Worm (Caenorhabditis elegans) whole organism, late embryonic: ENCODE measurements around the gene msp-78.

Source experiments
- C38D4.7 ChIP-seq: fragments of 200-800 bp; sonication (Bioruptor generic); optimal IDR thresholded peaks from 2 replicates; lab custom pipeline; 2018; ENCODE audit warnings: mild to moderate bottlenecking, missing genetic modification characterization, moderate library complexity, missing compliant biosample characterization
- K02D7.2 ChIP-seq: sonication (generic microtip); optimal IDR thresholded peaks from 2 replicates; lab custom pipeline; 2017; ENCODE audit warnings: mild to moderate bottlenecking, missing genetic modification characterization, missing compliant biosample characterization
- T23F11.4 ChIP-seq: fragments of 200-800 bp; sonication (Bioruptor generic); optimal IDR thresholded peaks from 2 replicates; lab custom pipeline; 2018; ENCODE audit warnings: mild to moderate bottlenecking, missing genetic modification characterization, missing compliant biosample characterization
- Y22D7AL.16 ChIP-seq: sonication (generic microtip); optimal IDR thresholded peaks from 2 replicates; lab custom pipeline; 2016; ENCODE audit warnings: missing genetic modification characterization, missing compliant biosample characterization
- ahr-1 ChIP-seq: sonication (generic microtip); optimal IDR thresholded peaks from 2 replicates; lab custom pipeline; 2016; ENCODE audit warnings: missing genetic modification characterization, missing compliant biosample characterization
- ama-1 ChIP-seq: fragments of 150-350 bp; optimal IDR thresholded peaks from 2 replicates; lab custom pipeline; 2014
- ceh-18 ChIP-seq: sonication (generic microtip); optimal IDR thresholded peaks from 2 replicates; lab custom pipeline; 2016; ENCODE audit warnings: missing genetic modification characterization, missing compliant biosample characterization
- ceh-2 ChIP-seq: sonication (generic microtip); optimal IDR thresholded peaks from 2 replicates; lab custom pipeline; 2016; ENCODE audit warnings: missing genotype, missing genetic modification characterization, missing compliant biosample characterization
- ceh-30 ChIP-seq: fragments of 150-350 bp; optimal IDR thresholded peaks from 2 replicates; lab custom pipeline; 2014; ENCODE audit warnings: missing biosample characterization, missing genetic modification characterization
- ceh-45 ChIP-seq: fragments of 200-800 bp; sonication (Bioruptor generic); IDR thresholded peaks from 2 replicates; pipeline ENCODE4 v1.3.6; 2022; ENCODE audit warnings: missing genetic modification reagents, missing genetic modification characterization, missing compliant biosample characterization
- ceh-48 ChIP-seq: sonication (generic microtip); optimal IDR thresholded peaks from 2 replicates; lab custom pipeline; 2016; ENCODE audit warnings: missing genetic modification characterization, inconsistent platforms, missing compliant biosample characterization
- che-1 ChIP-seq: sonication (generic microtip); optimal IDR thresholded peaks from 2 replicates; lab custom pipeline; 2016; ENCODE audit warnings: mild to moderate bottlenecking, missing genetic modification characterization, missing compliant biosample characterization
- dve-1 ChIP-seq: sonication (generic microtip); optimal IDR thresholded peaks from 2 replicates; lab custom pipeline; 2017; ENCODE audit warnings: antibody characterized with exemption, mild to moderate bottlenecking, missing genetic modification characterization, missing compliant biosample characterization
- elt-2 ChIP-seq: sonication (generic microtip); optimal IDR thresholded peaks from 2 replicates; lab custom pipeline; 2016; ENCODE audit warnings: missing genetic modification reagents, missing genetic modification characterization, missing compliant biosample characterization
- eyg-1 ChIP-seq: sonication (generic microtip); optimal IDR thresholded peaks from 2 replicates; lab custom pipeline; 2016; ENCODE audit warnings: missing genotype, missing genetic modification characterization, missing compliant biosample characterization
- fax-1 ChIP-seq: sonication (generic microtip); optimal IDR thresholded peaks from 2 replicates; lab custom pipeline; 2016; ENCODE audit warnings: missing genotype, missing genetic modification characterization, missing compliant biosample characterization
- fkh-10 ChIP-seq: fragments of 150-350 bp; optimal IDR thresholded peaks from 2 replicates; lab custom pipeline; 2014; ENCODE audit warnings: missing biosample characterization, missing genetic modification reagents, missing genetic modification characterization
- hlh-15 ChIP-seq: sonication (generic microtip); optimal IDR thresholded peaks from 2 replicates; lab custom pipeline; 2016; ENCODE audit warnings: missing genetic modification characterization, missing compliant biosample characterization
- hlh-6 ChIP-seq: sonication (generic microtip); optimal IDR thresholded peaks from 2 replicates; lab custom pipeline; 2016; ENCODE audit warnings: missing genotype, missing genetic modification characterization, missing compliant biosample characterization
- lim-6 ChIP-seq: sonication (generic microtip); optimal IDR thresholded peaks from 2 replicates; lab custom pipeline; 2016; ENCODE audit warnings: missing genetic modification characterization, missing compliant biosample characterization
- lin-11 ChIP-seq: fragments of 200-800 bp; sonication (Bioruptor generic); optimal IDR thresholded peaks from 2 replicates; lab custom pipeline; 2018; ENCODE audit warnings: mild to moderate bottlenecking, missing genetic modification characterization, missing compliant biosample characterization
- madf-2 ChIP-seq: sonication (generic microtip); optimal IDR thresholded peaks from 2 replicates; lab custom pipeline; 2017; ENCODE audit warnings: missing genetic modification characterization, missing compliant biosample characterization
- nfya-1 ChIP-seq: sonication (generic microtip); optimal IDR thresholded peaks from 2 replicates; lab custom pipeline; 2017; ENCODE audit warnings: missing genetic modification characterization, mild to moderate bottlenecking, missing compliant biosample characterization, antibody characterized with exemption, moderate library complexity
- nhr-11 ChIP-seq: fragments of 150-350 bp; optimal IDR thresholded peaks from 2 replicates; lab custom pipeline; 2014; ENCODE audit warnings: missing biosample characterization, missing genetic modification characterization
- nhr-232 ChIP-seq: sonication (generic microtip); optimal IDR thresholded peaks from 2 replicates; lab custom pipeline; 2016; ENCODE audit warnings: missing genetic modification characterization, missing compliant biosample characterization
- odd-2 ChIP-seq: sonication (generic microtip); optimal IDR thresholded peaks from 2 replicates; lab custom pipeline; 2017; ENCODE audit warnings: antibody characterized with exemption, mild to moderate bottlenecking, missing genetic modification characterization, missing compliant biosample characterization
- pax-1 ChIP-seq: fragments of 150-350 bp; optimal IDR thresholded peaks from 2 replicates; lab custom pipeline; 2014; ENCODE audit warnings: missing biosample characterization, missing genetic modification characterization
- pha-2 ChIP-seq: sonication (generic microtip); optimal IDR thresholded peaks from 2 replicates; lab custom pipeline; 2017; ENCODE audit warnings: mild to moderate bottlenecking, missing genetic modification characterization, missing compliant biosample characterization
- pqm-1 ChIP-seq: sonication (generic microtip); optimal IDR thresholded peaks from 2 replicates; lab custom pipeline; 2016; ENCODE audit warnings: missing genetic modification characterization, missing compliant biosample characterization
- pros-1 ChIP-seq: fragments of 150-350 bp; optimal IDR thresholded peaks from 2 replicates; lab custom pipeline; 2014; ENCODE audit warnings: missing biosample characterization, missing genetic modification reagents, missing genetic modification characterization
- rnt-1 ChIP-seq: sonication (generic microtip); optimal IDR thresholded peaks from 2 replicates; lab custom pipeline; 2016; ENCODE audit warnings: missing genetic modification characterization, missing compliant biosample characterization
- sdc-2 ChIP-seq: sonication (generic microtip); optimal IDR thresholded peaks from 2 replicates; lab custom pipeline; 2016; ENCODE audit warnings: missing genotype, missing genetic modification characterization, missing compliant biosample characterization
- sox-4 ChIP-seq: sonication (generic microtip); optimal IDR thresholded peaks from 2 replicates; lab custom pipeline; 2017; ENCODE audit warnings: mild to moderate bottlenecking, missing genetic modification characterization, inconsistent platforms, missing compliant biosample characterization
- tbx-7 ChIP-seq: sonication (generic microtip); optimal IDR thresholded peaks from 2 replicates; lab custom pipeline; 2016; ENCODE audit warnings: missing genotype, missing genetic modification characterization, missing compliant biosample characterization
- ttx-3 ChIP-seq: sonication (generic microtip); optimal IDR thresholded peaks from 2 replicates; lab custom pipeline; 2016; ENCODE audit warnings: missing genetic modification reagents, missing genetic modification characterization, missing compliant biosample characterization
- unc-3 ChIP-seq, 2 experiments: fragments of 200-800 bp in 1 of 2; sonication (Bioruptor generic) in 1 of 2; sonication (generic microtip) in 1 of 2; conservative IDR thresholded peaks in 1 of 2; optimal IDR thresholded peaks in 1 of 2; 2 replicates each; pipeline versions ENCODE4 v1.3.6 to Lab custom; 2016 to 2022; ENCODE audit warnings: missing compliant biosample characterization in 2 of 2, missing genetic modification characterization in 2 of 2, missing genetic modification reagents in 1 of 2
- unc-55 ChIP-seq: sonication (generic microtip); optimal IDR thresholded peaks from 2 replicates; lab custom pipeline; 2017; ENCODE audit warnings: missing biosample characterization, missing genetic modification reagents, missing genetic modification characterization
- unc-86 ChIP-seq: sonication (generic microtip); optimal IDR thresholded peaks from 2 replicates; lab custom pipeline; 2016; ENCODE audit warnings: missing genetic modification characterization, missing compliant biosample characterization

Gene msp-78

DNA sequence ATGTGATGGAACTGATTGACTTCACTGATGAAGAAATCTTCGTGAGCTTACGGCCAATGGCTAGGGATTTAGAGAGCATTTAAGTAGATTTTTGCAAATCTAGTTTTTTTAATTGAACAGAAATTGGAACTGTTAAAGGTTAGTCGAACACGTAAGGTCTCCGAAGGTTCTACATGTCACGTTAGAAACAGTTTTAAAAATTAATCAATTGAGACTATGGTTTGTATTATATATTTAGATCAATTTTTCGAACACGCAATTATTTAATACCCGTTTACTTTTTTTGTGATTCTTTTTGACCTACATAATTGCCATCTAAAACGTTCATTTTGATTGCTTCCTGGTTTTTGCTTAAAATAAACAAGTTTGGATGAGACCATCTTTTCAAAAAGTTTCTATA lies 24.9 kb upstream of the msp-78 start, which contains the start of gene C28D4.4:
TSS of gene C28D4.4 (minus strand) at position 101 of the 400 bp plus-strand sequence.
- no peak for TF ChIP-seq C38D4.7 (GFP tag; lab: Kevin White, UChicago)
- no peak for TF ChIP-seq elt-2 (tag; lab: Kevin White, UChicago)
- no peak for TF ChIP-seq madf-2 (tag; lab: Kevin White, UChicago)
- no peak for TF ChIP-seq ceh-48 (tag; lab: Kevin White, UChicago)
- TF ChIP-seq ttx-3 (tag; lab: Kevin White, UChicago) = no peak
- TF ChIP-seq che-1 (tag; lab: Kevin White, UChicago) = no peak
- no peak for TF ChIP-seq fax-1 (tag; lab: Kevin White, UChicago)
- TF ChIP-seq T23F11.4 (GFP tag; lab: Kevin White, UChicago) = no peak
- TF ChIP-seq sdc-2 (tag; lab: Kevin White, UChicago) = no peak
- TF ChIP-seq nhr-11 (tag; lab: Kevin White, UChicago) = no peak
- no peak for TF ChIP-seq odd-2 (tag; lab: Kevin White, UChicago)
- TF ChIP-seq nhr-232 (tag; lab: Kevin White, UChicago) = no peak
- TF ChIP-seq pqm-1 = no peak
- TF ChIP-seq ceh-2 (tag; lab: Kevin White, UChicago) = no peak
- TF ChIP-seq ama-1 (lab: Kevin White, UChicago) = no peak
- TF ChIP-seq ahr-1 (tag; lab: Kevin White, UChicago) = no peak
- no peak for TF ChIP-seq unc-86
- TF ChIP-seq, all 69 proteins: peak for 0

DNA sequence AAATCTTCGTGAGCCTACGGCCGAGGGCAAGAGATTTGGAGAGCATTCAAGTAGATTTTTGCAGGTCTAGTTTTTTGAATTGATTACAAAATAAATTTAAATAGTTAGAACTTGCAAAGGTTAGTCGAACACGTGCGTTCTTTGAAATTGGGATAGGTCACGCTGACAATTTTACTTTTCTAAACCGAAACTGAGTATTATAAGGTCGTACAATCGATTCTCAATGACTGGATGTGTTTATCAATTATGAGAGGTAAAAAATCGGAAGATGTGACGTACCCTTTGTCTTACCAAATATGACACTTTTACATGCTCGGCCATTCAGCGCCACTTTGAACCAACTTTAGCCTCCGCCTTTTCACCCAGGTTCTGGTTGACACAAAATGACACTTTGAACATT lies 23.1 kb upstream of the msp-78 start, which contains the start of gene C28D4.5:
TSS of gene C28D4.5 (minus strand) at position 101 of the 400 bp plus-strand sequence.
- TF ChIP-seq fkh-10 = no peak
- TF ChIP-seq unc-86 = no peak
- no peak for TF ChIP-seq ceh-48 (tag; lab: Kevin White, UChicago)
- TF ChIP-seq ceh-30 = no peak
- TF ChIP-seq sox-4 = no peak
- TF ChIP-seq lin-11 (tag; lab: Kevin White, UChicago) = no peak
- no peak for TF ChIP-seq nfya-1 (tag; lab: Kevin White, UChicago)
- no peak for TF ChIP-seq K02D7.2 (tag; lab: Kevin White, UChicago)
- no peak for TF ChIP-seq pax-1 (tag; lab: Kevin White, UChicago)
- no peak for TF ChIP-seq ceh-18
- no peak for TF ChIP-seq ahr-1 (tag; lab: Kevin White, UChicago)
- TF ChIP-seq lim-6 (tag; lab: Kevin White, UChicago) = no peak
- no peak for TF ChIP-seq pros-1 (tag; lab: Kevin White, UChicago)
- TF ChIP-seq Y22D7AL.16 (tag; lab: Kevin White, UChicago) = no peak

DNA sequence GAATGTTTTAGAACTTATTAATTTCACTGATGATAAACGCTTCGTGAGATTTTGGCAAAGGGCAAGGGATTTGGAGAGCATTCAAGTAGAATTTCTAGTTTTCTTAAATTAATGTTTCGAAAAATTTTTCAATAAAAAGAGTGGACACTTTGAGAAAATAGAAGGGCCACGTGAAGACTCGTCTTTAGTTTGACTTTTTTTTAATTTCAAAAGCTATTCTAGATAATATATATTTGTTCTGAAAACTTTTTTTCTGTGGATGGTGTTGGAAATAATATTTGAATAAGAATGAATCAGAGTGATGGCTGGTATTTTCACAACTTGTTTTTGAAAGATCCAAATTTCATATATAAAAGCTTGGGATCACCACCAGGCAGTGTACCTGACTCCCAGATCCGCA lies 21.5 kb upstream of the msp-78 start, which contains the start of gene C28D4.8:
TSS of gene C28D4.8 (minus strand) at position 101 of the 400 bp plus-strand sequence.
- TF ChIP-seq hlh-15 (tag; lab: Kevin White, UChicago) (no peak), fax-1 (tag; lab: Kevin White, UChicago) (no peak), unc-3 (GFP tag; conservative IDR thresholded peaks at IDR 0.05; lab: Robert Waterston, UW) (no peak), unc-3 (tag; optimal IDR thresholded peaks at IDR 0.05; lab: Kevin White, UChicago) (no peak), tbx-7 (tag; lab: Kevin White, UChicago) (no peak), pha-2 (tag; lab: Kevin White, UChicago) (no peak), dve-1 (tag; lab: Kevin White, UChicago) (no peak), ceh-48 (tag; lab: Kevin White, UChicago) (no peak), eyg-1 (tag; lab: Kevin White, UChicago) (no peak), unc-55 (no peak), hlh-6 (no peak), rnt-1 (tag; lab: Kevin White, UChicago) (no peak), elt-2 (tag; lab: Kevin White, UChicago) (no peak), ceh-45 (no peak), nhr-232 (tag; lab: Kevin White, UChicago) (no peak)
